Fruit fly (Drosophila melanogaster) ovary, adult (tissue): ENCODE results near the gene Manf.

Experiments used
- CG17801 ChIP-seq: fragments of 200-800 bp; optimal IDR thresholded peaks from 2 replicates; lab custom pipeline; 2019; ENCODE audit warnings: missing biosample characterization, mild to moderate bottlenecking, missing genetic modification characterization, moderate library complexity; ENCODE audit not compliant: partially characterized antibody

Gene Manf

DNA sequence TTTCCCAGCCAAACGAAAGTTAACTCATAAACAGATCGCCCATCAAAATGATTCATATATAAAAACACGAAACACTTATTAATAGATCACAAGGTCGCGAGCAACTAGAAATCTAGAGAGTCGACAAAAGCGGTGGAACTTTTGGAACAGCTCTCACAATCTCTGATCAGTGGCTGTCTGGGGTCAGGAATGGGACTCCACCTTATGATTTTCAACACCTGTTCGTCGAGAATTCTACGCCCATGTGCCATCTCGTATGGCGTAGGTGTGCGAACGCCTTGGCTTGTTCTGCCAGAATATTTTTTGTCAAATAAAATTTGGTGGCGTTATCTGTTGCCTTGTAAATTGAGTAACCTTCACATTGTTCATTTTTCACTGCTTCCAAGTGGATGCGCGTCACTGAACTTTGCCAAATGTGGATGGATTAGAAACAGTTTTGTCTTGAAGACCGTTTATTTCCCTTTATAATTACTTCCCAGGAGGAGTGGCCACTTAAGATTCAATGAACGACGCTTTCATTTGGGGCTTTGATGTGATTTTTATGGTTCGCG, 6.3 kb downstream of the Manf start:
- no peak for TF ChIP-seq CG17801 (GFP tag; lab: Kevin White, UChicago)

DNA sequence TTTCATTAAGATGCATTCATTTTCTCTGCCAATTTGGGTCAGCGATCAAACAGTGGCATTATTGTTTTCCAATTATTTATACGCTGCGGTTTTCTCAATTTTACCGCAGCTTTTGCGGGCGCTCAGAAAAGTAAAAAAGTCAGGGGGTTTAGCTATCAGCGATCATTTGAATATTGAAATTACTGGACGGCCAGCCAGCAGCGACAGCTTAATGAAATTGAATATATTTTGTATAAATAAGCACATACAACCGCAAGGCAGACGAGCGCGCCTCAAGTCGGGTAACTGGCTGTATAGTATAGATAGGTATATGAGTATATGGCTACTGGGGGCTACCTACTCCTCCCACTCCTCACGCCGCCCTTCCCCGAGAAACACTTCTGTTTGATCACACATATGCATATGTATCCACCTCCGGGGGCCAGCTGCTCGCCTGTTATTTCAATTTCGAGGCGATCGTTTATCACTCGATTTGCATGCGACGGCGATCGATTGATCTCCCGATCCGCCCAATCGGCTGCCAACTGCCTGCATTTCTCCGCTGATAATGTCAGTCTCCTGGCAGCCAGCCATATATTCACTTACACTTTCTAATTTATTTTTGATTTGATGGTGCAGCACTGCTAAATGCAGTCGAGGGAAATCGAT, 7.1 kb downstream of the Manf start:
- no peak for TF ChIP-seq CG17801 (GFP tag; lab: Kevin White, UChicago)

DNA sequence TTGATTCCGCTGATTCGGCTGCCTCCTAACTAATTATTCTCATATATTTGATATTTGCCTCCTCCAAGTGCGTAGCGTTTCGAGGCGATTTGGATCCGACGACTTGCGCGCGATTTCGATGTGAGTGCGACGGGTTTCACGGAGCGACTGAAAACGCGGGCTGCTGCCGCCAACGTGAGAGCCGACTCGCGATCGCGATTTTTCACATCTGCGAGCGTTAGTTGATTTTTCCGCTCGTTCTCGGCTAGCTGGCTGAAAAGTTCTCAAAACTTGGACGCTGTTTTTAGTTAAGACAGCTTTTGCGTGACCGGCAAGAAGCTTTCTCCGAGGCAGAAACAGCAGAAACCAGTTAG, 7.6 kb downstream of the Manf start, which contains the start of gene CG10311:
TSS of gene CG10311 (minus strand) at position 153 of the 353 bp plus-strand sequence.
- no peak for TF ChIP-seq CG17801 (GFP tag; lab: Kevin White, UChicago)

DNA sequence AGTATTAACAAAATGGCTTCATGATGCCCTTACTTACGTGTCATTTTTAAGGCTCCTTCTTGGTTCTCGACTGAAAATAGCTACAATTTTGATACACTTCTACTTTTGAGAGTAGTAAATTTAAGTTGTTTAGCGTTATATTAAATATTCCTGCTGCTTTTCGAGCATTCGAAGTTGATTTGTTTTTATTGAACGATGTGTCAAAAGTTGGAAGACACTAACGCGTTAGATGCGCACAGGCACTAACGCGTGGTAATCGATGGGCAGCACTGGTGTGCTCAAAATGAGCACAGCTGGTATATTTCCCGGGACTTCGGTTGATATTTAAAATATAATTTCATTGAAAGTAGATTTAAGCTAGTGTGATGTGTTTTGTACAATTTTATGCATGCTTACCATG, 9.9 kb downstream of the Manf start, which contains the start of gene CG17931:
TSS of gene CG17931 (minus strand) at position 369 of the 400 bp plus-strand sequence.
- no peak for TF ChIP-seq CG17801 (GFP tag; lab: Kevin White, UChicago)

DNA sequence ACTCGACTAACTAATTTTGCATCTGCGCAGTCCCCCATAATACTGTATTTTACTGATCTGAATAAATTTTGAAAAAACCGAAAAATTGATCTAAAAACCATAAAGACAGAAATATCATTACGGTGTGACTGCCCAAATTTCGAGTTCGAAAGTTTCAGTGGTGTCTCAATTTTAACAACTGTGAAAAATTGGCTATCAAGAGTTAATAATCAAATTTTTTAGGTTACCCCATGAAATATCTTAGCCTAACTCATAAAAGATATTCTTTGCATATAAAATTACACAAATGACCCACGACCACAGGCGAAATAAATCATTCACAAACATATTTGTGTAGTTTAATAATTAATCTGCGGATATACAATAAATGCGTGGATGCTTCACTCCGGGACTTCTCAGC, 10.8 kb downstream of the Manf start, which contains the start of gene CG42446:
TSS of gene CG42446 (minus strand) at position 101 of the 400 bp plus-strand sequence.
- no peak for TF ChIP-seq CG17801 (GFP tag; lab: Kevin White, UChicago)

DNA sequence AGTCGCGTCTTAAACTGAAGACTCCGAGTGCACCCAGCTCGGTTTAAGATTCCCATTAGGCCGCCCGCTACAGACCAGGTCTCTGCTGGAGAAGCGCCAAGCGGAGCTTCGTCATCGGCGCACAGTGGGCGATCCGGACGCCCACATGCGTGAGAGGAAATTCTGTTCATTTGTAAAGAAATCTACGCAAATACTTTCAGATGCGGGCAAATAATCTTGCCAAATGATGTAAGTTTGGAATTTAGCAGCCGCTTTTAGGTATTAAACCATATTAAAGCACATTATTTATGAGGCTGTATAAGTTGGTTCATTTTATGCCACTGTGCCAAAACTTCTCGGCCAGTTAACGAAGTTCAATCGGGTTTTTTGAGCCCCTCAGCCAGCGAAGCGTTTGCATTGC, 19.1 kb downstream of the Manf start, which contains the start of gene js:
TSS of gene js (minus strand) at position 19 of the 400 bp plus-strand sequence.
- no peak for TF ChIP-seq CG17801 (GFP tag; lab: Kevin White, UChicago)

DNA sequence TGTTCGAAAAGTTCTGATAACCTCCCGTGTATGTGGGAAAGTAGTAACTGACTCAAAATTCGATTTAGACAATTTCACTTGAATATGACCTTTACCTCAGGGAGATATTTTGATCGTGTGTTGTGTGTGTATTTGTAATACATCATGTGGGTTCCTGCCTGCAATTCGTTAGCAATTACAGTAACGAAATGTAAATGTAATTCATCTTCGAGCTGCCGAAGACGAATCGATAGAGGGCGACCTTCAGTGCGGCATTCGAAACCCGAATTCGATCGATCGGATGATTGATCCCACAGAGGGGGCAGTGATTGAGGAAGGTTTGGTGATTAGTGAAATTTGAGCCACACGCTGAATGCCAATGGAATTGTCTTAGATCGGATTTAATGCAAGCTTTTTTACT, 21.2 kb downstream of the Manf start, which contains the start of gene CG10317:
TSS of gene CG10317 (minus strand) at position 101 of the 400 bp plus-strand sequence.
- no peak for TF ChIP-seq CG17801 (GFP tag; lab: Kevin White, UChicago)

DNA sequence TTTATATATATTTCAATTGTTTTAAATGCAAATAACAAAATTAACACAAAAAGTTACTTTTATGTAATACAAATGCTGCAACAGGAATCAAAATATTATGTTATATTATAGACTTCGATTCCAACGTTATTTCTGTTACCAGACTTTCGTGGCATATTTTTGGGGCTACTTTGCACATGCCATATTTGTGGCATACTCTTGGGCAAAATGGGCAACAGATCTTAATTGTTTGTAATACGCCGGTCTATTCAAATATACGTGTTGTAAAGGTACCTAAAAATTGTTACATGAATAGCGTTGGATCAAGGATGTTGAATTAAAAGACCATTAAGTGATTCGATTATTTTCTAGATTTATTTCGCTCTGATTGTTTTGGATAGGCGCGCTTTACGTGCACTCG, 24.9 kb downstream of the Manf start:
- TF ChIP-seq CG17801 (GFP tag; lab: Kevin White, UChicago), result no peak

DNA sequence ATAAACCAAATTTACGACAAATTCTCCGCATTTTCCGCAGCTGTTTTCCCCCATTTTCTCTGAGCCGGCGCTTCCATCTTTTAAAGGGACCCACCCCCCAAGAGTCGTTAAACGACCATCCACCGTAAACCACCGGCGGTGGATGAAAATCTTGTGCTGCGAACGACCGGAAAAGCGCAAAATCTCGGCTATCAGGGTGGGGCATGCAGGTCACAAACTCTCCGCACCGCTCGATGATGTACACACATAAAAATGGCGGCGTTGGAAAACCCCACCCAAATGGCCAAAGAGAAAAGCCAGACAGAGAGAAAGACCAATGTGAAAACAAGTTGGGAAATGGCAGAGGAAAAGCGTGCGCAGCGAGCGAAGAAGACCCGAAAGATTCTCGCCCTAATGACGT, 36.4 kb downstream of the Manf start:
- no peak for TF ChIP-seq CG17801 (GFP tag; lab: Kevin White, UChicago)

DNA sequence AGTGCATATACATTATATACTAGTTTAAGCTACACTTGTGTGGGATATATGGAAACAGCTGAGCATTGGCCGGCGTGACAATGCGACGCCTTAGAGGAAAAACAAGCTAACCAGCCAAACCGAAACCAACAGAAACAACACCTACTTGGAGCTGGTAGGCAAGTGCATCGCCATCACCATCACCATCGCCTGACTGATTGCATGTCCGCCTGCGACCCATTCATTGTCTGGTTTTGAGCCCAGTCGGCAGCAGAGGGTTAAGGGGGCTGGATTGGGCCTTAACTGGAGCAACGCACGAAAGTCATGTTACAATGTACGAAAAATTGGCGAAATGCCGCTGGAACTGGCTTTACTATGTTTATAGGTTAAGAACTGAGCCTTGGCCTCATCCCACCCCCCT, 37.8 kb downstream of the Manf start:
- TF ChIP-seq CG17801 (GFP tag; lab: Kevin White, UChicago), result no peak

DNA sequence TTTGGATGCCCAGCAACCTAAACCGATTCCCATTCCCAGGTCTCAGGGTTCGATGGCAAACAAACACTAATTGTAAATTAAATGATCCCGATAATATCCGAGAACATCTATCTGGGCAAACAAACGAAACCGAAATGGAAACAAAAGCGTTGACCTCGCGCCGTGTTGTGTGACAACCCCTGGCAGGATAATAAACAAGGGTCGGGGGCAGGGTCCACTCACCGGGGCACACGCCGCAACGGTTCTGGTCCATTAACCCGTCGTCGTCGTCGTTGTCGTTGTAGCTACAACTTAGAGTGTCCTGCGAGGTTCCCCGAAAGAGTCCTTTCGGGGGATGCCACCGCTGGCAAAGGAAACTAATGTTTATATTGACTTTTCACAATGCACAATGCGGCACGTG, 39.9 kb downstream of the Manf start:
- TF ChIP-seq CG17801 (GFP tag; lab: Kevin White, UChicago), result no peak

DNA sequence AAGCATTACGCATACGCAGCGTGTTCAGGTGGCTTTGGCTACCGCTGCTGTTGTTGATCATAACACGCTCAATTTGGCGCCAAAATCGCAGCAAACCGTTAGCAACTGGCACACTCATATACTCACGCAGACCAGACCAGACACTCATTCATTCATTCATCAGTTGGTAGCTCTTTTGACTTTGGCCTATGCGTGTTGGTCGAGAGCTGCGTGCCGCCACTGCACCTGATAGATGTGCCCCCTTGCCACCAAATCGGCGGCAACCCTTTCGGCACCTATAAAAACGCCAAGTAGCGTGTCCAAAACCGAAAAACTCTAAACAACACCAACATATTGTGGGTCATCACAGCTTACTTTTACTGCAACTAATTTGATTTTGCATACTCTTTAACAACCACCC, 45.3 kb downstream of the Manf start:
- TF ChIP-seq CG17801 (GFP tag; lab: Kevin White, UChicago), result no peak

DNA sequence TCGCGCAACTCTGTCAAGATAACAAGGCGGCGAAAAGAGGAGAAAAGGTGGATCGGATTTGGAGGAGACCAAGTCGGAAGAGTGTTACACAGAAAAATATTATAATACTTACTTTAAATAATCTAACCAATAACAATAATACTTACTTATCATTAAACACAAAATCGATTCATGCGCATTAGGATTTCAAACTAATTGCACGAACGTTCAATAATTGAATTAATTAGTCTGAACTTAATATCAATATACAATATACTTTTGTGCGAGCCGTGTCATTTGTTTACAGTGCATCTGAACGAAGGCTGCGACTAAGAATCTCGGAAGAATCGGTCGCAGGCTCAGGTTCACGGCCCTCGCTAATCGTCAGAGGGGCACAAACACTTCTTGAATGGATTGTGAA, 46.2 kb downstream of the Manf start:
- TF ChIP-seq CG17801 (GFP tag; lab: Kevin White, UChicago), result no peak

DNA sequence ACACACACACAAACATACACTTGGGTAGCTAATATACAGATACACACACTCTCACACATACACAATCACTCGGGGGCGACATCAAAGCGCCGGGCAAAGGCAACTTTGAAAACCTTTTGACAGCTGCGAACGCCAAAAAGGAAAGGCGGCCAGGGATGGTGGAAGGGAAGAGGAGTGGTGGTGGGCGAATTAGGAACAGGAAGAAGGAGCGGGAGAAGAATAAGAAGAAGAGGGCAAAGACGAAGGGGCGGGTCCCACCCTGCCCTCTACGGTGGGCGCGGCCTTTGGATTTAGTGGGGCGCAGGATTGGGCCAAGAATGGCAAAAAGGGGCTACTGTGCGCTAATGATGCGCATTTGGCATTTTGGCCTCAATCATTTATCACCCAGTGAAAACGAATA, 47.4 kb downstream of the Manf start:
- no peak for TF ChIP-seq CG17801 (GFP tag; lab: Kevin White, UChicago)
